Fruit fly (Drosophila melanogaster): ENCODE results near the gene Atg16.
A peak's percentile ranks its signal among the peaks of the same experiment; 100 is the strongest.

Atg16 gene

dm6 chr3R:29861432-29862249 lies 26.7 kb upstream of the Atg16 start, which contains the start of the genes CG15514 and RpS8 (continued):
- TF ChIP-seq dimm (GFP tag; IDR thresholded peaks at IDR 0.05) (no peak), CG2678 (tag; optimal IDR thresholded peaks at IDR 0.05) (peak; percentile 83), CG7357 (GFP tag; IDR thresholded peaks at IDR 0.05) (no peak), twi (tag; optimal IDR thresholded peaks at IDR 0.05) (peak; percentile 39), D (optimal IDR thresholded peaks at IDR 0.05) (no peak), D (GFP tag; optimal IDR thresholded peaks at IDR 0.05) (peak; percentile 29), bigmax (GFP tag; optimal IDR thresholded peaks at IDR 0.05) (peak; percentile 100), CG8478 (optimal IDR thresholded peaks at IDR 0.05) (no peak), slbo (GFP tag; IDR thresholded peaks at IDR 0.05) (peak; percentile 59), CHES-1-like (GFP tag; optimal IDR thresholded peaks at IDR 0.05) (peak; percentile 39), CrebB (tag; optimal IDR thresholded peaks at IDR 0.05) (no peak), sug (tag; optimal IDR thresholded peaks at IDR 0.05) (peak; percentile 85), run (tag; optimal IDR thresholded peaks at IDR 0.05) (peak; percentile 25), CG11247 (GFP tag; IDR thresholded peaks at IDR 0.05) (0 out of 2 replicates have a peak, but pooled peaks have one; percentile 28), Xrp1 (GFP tag; IDR thresholded peaks at IDR 0.05) (peak; percentile 47; the same call in 1 of the 2 replicates), CG9932 (GFP tag; IDR thresholded peaks at IDR 0.05) (peak; percentile 65), CG2202 (tag; optimal IDR thresholded peaks at IDR 0.05) (peak; percentile 38), Blimp-1 (GFP tag; optimal IDR thresholded peaks at IDR 0.05) (peak; percentile 63), lov (optimal IDR thresholded peaks at IDR 0.05) (no peak), lov (GFP tag; IDR thresholded peaks at IDR 0.05) (no peak), cas (GFP tag; IDR thresholded peaks at IDR 0.05) (no peak), BEAF-32 (GFP tag; optimal IDR thresholded peaks at IDR 0.05) (peak; percentile 52), CG3847 (GFP tag; IDR thresholded peaks at IDR 0.05) (peak; percentile 46; the same call in 1 of the 2 replicates), peb (GFP tag; IDR thresholded peaks at IDR 0.05) (no peak), CG1832 (GFP tag; optimal IDR thresholded peaks at IDR 0.05) (no peak), CG11723 (GFP tag; optimal IDR thresholded peaks at IDR 0.05) (peak; percentile 48), CG14965 (GFP tag; optimal IDR thresholded peaks at IDR 0.05; ENCODE audit: borderline replicate concordance) (no peak), CkIIα-i1 (GFP tag; IDR thresholded peaks at IDR 0.05) (no peak), chinmo (GFP tag; IDR thresholded peaks at IDR 0.05; ENCODE audit: partially characterized antibody) (0 out of 4 replicates have a peak, but pooled peaks have one; percentile 6), zen2 (GFP tag; IDR thresholded peaks at IDR 0.05; ENCODE audit: partially characterized antibody) (no peak), CG13296 (GFP tag; optimal IDR thresholded peaks at IDR 0.05) (peak; percentile 70), Nf-YB (GFP tag; optimal IDR thresholded peaks at IDR 0.05) (peak; percentile 30), Hr51 (GFP tag; optimal IDR thresholded peaks at IDR 0.05) (no peak), CG3281 (GFP tag; optimal IDR thresholded peaks at IDR 0.05) (peak; percentile 57), dmrt11E (tag; optimal IDR thresholded peaks at IDR 0.05) (peak; percentile 57), caup (GFP tag; optimal IDR thresholded peaks at IDR 0.05; ENCODE audit: severe bottlenecking) (peak; percentile 86), btn (GFP tag; optimal IDR thresholded peaks at IDR 0.05) (no peak), Hmx (GFP tag; optimal IDR thresholded peaks at IDR 0.05) (no peak), onecut (GFP tag; IDR thresholded peaks at IDR 0.05) (peak; percentile 67), CG10462 (GFP tag; optimal IDR thresholded peaks at IDR 0.05) (peak; percentile 24), bbx (GFP tag; IDR thresholded peaks at IDR 0.05; ENCODE audit: partially characterized antibody) (peak; percentile 8; the same call in 1 of the 2 replicates), CG6791 (GFP tag; IDR thresholded peaks at IDR 0.05; ENCODE audit: partially characterized antibody) (no peak), Usf (GFP tag; optimal IDR thresholded peaks at IDR 0.05) (peak; percentile 8), CG7987 (GFP tag; optimal IDR thresholded peaks at IDR 0.05) (peak; percentile 63), Mes4 (GFP tag; optimal IDR thresholded peaks at IDR 0.05) (peak; percentile 78), Atf-2 (GFP tag; optimal IDR thresholded peaks at IDR 0.05) (no peak), Med (GFP tag) (peak; percentile 90), sd (tag; optimal IDR thresholded peaks at IDR 0.05) (no peak), emc (GFP tag; optimal IDR thresholded peaks at IDR 0.05) (peak; percentile 3)

All from whole organism, embryonic.